Fruit fly (Drosophila melanogaster) whole organism, embryonic: ENCODE results near the gene ovm.
A peak's percentile ranks its signal among the peaks of the same experiment; 100 is the strongest.

Experiments used
- CG10274 ChIP-seq: fragments of 200-800 bp; sonication (Bioruptor generic); optimal IDR thresholded peaks from 3 replicates; lab custom pipeline; 2017; ENCODE audit warnings: missing biosample characterization, mild to moderate bottlenecking, missing genetic modification characterization
- CG11093 ChIP-seq: fragments of 200-800 bp; sonication (Bioruptor generic); IDR thresholded peaks from 3 replicates; pipeline ENCODE4 v1.3.6; 2022; ENCODE audit warnings: missing biosample characterization, missing genetic modification characterization
- CG11504 ChIP-seq: fragments of 200-800 bp; sonication (Bioruptor generic); optimal IDR thresholded peaks from 3 replicates; lab custom pipeline; 2019; ENCODE audit warnings: missing biosample characterization, mild to moderate bottlenecking, missing genetic modification characterization, moderate library complexity
- CG14965 ChIP-seq: fragments of 200-800 bp; sonication (Bioruptor generic); optimal IDR thresholded peaks from 2 replicates; lab custom pipeline; 2016; ENCODE audit warnings: missing biosample characterization, missing genetic modification characterization, borderline replicate concordance
- CG1603 ChIP-seq: fragments of 200-800 bp; sonication (Bioruptor generic); optimal IDR thresholded peaks from 2 replicates; lab custom pipeline; 2019; ENCODE audit warnings: missing biosample characterization, mild to moderate bottlenecking, missing genetic modification characterization, moderate library complexity
- CG16779 ChIP-seq: fragments of 200-800 bp; sonication (Bioruptor generic); IDR thresholded peaks from 2 replicates; pipeline ENCODE4 v1.3.6; 2022; ENCODE audit warnings: missing biosample characterization, missing genetic modification characterization
- CG17829 ChIP-seq: fragments of 200-800 bp; optimal IDR thresholded peaks from 2 replicates; lab custom pipeline; 2019; ENCODE audit warnings: missing biosample characterization, mild to moderate bottlenecking, missing genetic modification characterization, moderate library complexity
- CG18599 ChIP-seq: fragments of 200-800 bp; sonication (Bioruptor generic); optimal IDR thresholded peaks from 3 replicates; lab custom pipeline; 2017; ENCODE audit warnings: missing biosample characterization, missing genetic modification characterization, mild to moderate bottlenecking, moderate library complexity, missing genetic modification reagents
- CG2199 ChIP-seq: fragments of 200-800 bp; sonication (Bioruptor generic); IDR thresholded peaks from 3 replicates; pipeline ENCODE4 v1.3.6; 2022; ENCODE audit warnings: missing biosample characterization, missing genetic modification characterization
- CG31365 ChIP-seq: fragments of 200-800 bp; sonication (Bioruptor generic); optimal IDR thresholded peaks from 2 replicates; lab custom pipeline; 2018; ENCODE audit warnings: missing biosample characterization, mild to moderate bottlenecking, missing genetic modification characterization
- CG31441 ChIP-seq: fragments of 200-800 bp; sonication (Bioruptor generic); IDR thresholded peaks from 2 replicates; pipeline ENCODE4 v1.3.6; 2022; ENCODE audit warnings: missing biosample characterization, missing genetic modification characterization
- CG3847 ChIP-seq: fragments of 200-800 bp; sonication (Bioruptor generic); IDR thresholded peaks from 2 replicates; pipeline ENCODE4 v1.3.6; 2022; ENCODE audit warnings: missing biosample characterization, missing genetic modification characterization
- CG4282 ChIP-seq: fragments of 200-800 bp; sonication (Bioruptor generic); optimal IDR thresholded peaks from 2 replicates; lab custom pipeline; 2016; ENCODE audit warnings: missing biosample characterization, missing genetic modification characterization
- CG4360 ChIP-seq: fragments of 200-800 bp; sonication (Bioruptor generic); IDR thresholded peaks from 2 replicates; pipeline ENCODE4 v1.3.6; 2022; ENCODE audit warnings: missing biosample characterization, missing genetic modification characterization
- CG6175 ChIP-seq: fragments of 200-800 bp; sonication (Bioruptor generic); IDR thresholded peaks from 3 replicates; pipeline ENCODE4 v1.3.6; 2022; ENCODE audit warnings: missing biosample characterization, missing genetic modification characterization
- CG7271 ChIP-seq: fragments of 200-800 bp; sonication (Bioruptor generic); optimal IDR thresholded peaks from 2 replicates; lab custom pipeline; 2018; ENCODE audit warnings: missing biosample characterization, mild to moderate bottlenecking, missing genetic modification characterization, moderate library complexity
- CHES-1-like ChIP-seq: fragments of 200-800 bp; sonication (Bioruptor generic); optimal IDR thresholded peaks from 2 replicates; lab custom pipeline; 2016; ENCODE audit warnings: missing biosample characterization, missing genetic modification characterization
- CTCF ChIP-seq: fragments of 200-800 bp; sonication (Bioruptor generic); optimal IDR thresholded peaks from 2 replicates; lab custom pipeline; 2017; ENCODE audit warnings: missing biosample characterization, mild to moderate bottlenecking, missing genetic modification characterization, moderate library complexity
- D19B ChIP-seq: fragments of 200-800 bp; sonication (Bioruptor generic); optimal IDR thresholded peaks from 2 replicates; lab custom pipeline; 2017; ENCODE audit warnings: missing biosample characterization, mild to moderate bottlenecking, missing genetic modification characterization
- Dip3 ChIP-seq: fragments of 200-800 bp; sonication (Bioruptor generic); optimal IDR thresholded peaks from 3 replicates; lab custom pipeline; 2016; ENCODE audit warnings: missing biosample characterization, missing genetic modification characterization
- Dll ChIP-seq: fragments of 200-800 bp; sonication (Bioruptor generic); IDR thresholded peaks from 4 replicates; pipeline ENCODE4 v1.3.6; 2022; ENCODE audit warnings: missing biosample characterization, missing genetic modification characterization; ENCODE audit not compliant: partially characterized antibody
- E2f2 ChIP-seq: fragments of 200-800 bp; sonication (Bioruptor generic); IDR thresholded peaks from 2 replicates; pipeline ENCODE4 v1.3.6; 2022; ENCODE audit warnings: missing biosample characterization, missing genetic modification characterization
- Gsc ChIP-seq: fragments of 200-800 bp; sonication (Bioruptor generic); IDR thresholded peaks from 2 replicates; pipeline ENCODE4 v1.3.6; 2022; ENCODE audit warnings: missing biosample characterization, missing genetic modification characterization
- HLH3B ChIP-seq: fragments of 200-800 bp; sonication (Bioruptor generic); IDR thresholded peaks from 2 replicates; pipeline ENCODE4 v1.3.6; 2022; ENCODE audit warnings: missing biosample characterization, missing genetic modification characterization
- Hr78 ChIP-seq, 2 experiments: fragments of 200-800 bp in 1 of 2; fragments of >200 bp in 1 of 2; sonication (Bioruptor generic) in 1 of 2; optimal IDR thresholded peaks; 2 replicates each; lab custom pipeline; 2017 to 2019; ENCODE audit warnings: missing biosample characterization in 2 of 2, missing genetic modification characterization in 2 of 2, mild to moderate bottlenecking in 1 of 2, moderate library complexity in 1 of 2
- Opbp ChIP-seq: fragments of 200-800 bp; sonication (Bioruptor generic); IDR thresholded peaks from 3 replicates; pipeline ENCODE4 v1.3.6; 2022; ENCODE audit warnings: missing biosample characterization, missing genetic modification characterization; ENCODE audit not compliant: partially characterized antibody
- abd-A ChIP-seq: fragments of 200-800 bp; sonication (Bioruptor generic); optimal IDR thresholded peaks from 3 replicates; lab custom pipeline; 2019; ENCODE audit warnings: missing biosample characterization, mild to moderate bottlenecking, missing genetic modification characterization, moderate library complexity
- ase ChIP-seq: fragments of 200-800 bp; sonication (Bioruptor generic); IDR thresholded peaks from 3 replicates; pipeline ENCODE4 v1.3.6; 2022; ENCODE audit warnings: missing biosample characterization, missing genetic modification characterization
- bsh ChIP-seq, 2 experiments: fragments of 200-800 bp; sonication (Bioruptor generic); optimal IDR thresholded peaks; 2 replicates each; lab custom pipeline; 2017 to 2018; ENCODE audit warnings: mild to moderate bottlenecking in 2 of 2, missing biosample characterization in 2 of 2, missing genetic modification characterization in 2 of 2, moderate library complexity in 1 of 2
- chif ChIP-seq, 2 experiments: fragments of 200-800 bp; sonication (Bioruptor generic); optimal IDR thresholded peaks; 3 replicates each; lab custom pipeline; 2016; ENCODE audit warnings: missing biosample characterization in 2 of 2, missing genetic modification characterization in 2 of 2
- disco-r ChIP-seq: fragments of 200-800 bp; sonication (Bioruptor generic); optimal IDR thresholded peaks from 2 replicates; lab custom pipeline; 2016; ENCODE audit warnings: missing biosample characterization, missing genetic modification characterization
- dmrt99B ChIP-seq: fragments of 200-800 bp; sonication (Bioruptor generic); optimal IDR thresholded peaks from 2 replicates; lab custom pipeline; 2018; ENCODE audit warnings: missing biosample characterization, mild to moderate bottlenecking, missing genetic modification characterization, moderate library complexity
- ewg ChIP-seq: fragments of 200-800 bp; sonication (Bioruptor generic); optimal IDR thresholded peaks from 3 replicates; lab custom pipeline; 2017; ENCODE audit warnings: mild to moderate bottlenecking, missing biosample characterization, missing genetic modification reagents, missing genetic modification characterization
- fd64A ChIP-seq: fragments of 200-800 bp; sonication (Bioruptor generic); optimal IDR thresholded peaks from 3 replicates; lab custom pipeline; 2018; ENCODE audit warnings: missing biosample characterization, mild to moderate bottlenecking, missing genetic modification characterization
- jumu ChIP-seq: fragments of 200-800 bp; sonication (Bioruptor generic); optimal IDR thresholded peaks from 3 replicates; lab custom pipeline; 2016; ENCODE audit warnings: missing biosample characterization, missing genetic modification characterization
- lov ChIP-seq, 2 experiments: fragments of 200-800 bp in 1 of 2; fragments of >200 bp in 1 of 2; sonication (Bioruptor generic) in 1 of 2; IDR thresholded peaks in 1 of 2; optimal IDR thresholded peaks in 1 of 2; 2 replicates in 1 of 2; 3 replicates in 1 of 2; pipeline versions ENCODE4 v1.3.6 to Lab custom; 2017 to 2022; ENCODE audit warnings: missing biosample characterization in 1 of 2, missing genetic modification characterization in 1 of 2
- nerfin-1 ChIP-seq: fragments of 200-800 bp; sonication (Bioruptor generic); optimal IDR thresholded peaks from 3 replicates; lab custom pipeline; 2019; ENCODE audit warnings: missing biosample characterization, mild to moderate bottlenecking, missing genetic modification characterization, moderate library complexity
- onecut ChIP-seq: fragments of 200-800 bp; sonication (Bioruptor generic); IDR thresholded peaks from 2 replicates; pipeline ENCODE4 v1.3.6; 2022; ENCODE audit warnings: missing biosample characterization, missing genetic modification characterization
- pan ChIP-seq, 4 experiments: fragments of >200 bp in 3 of 4; fragments of 200-800 bp in 1 of 4; sonication (Bioruptor generic) in 1 of 4; optimal IDR thresholded peaks in 3 of 4; IDR thresholded peaks in 1 of 4; 2 replicates each; pipeline versions ENCODE4 v1.3.6 to Lab custom; 2017 to 2022; ENCODE audit warnings: missing biosample characterization in 2 of 4, missing genetic modification characterization in 2 of 4, mixed read lengths in 1 of 4
- pb ChIP-seq: fragments of 200-800 bp; sonication (Bioruptor generic); optimal IDR thresholded peaks from 3 replicates; lab custom pipeline; 2016; ENCODE audit warnings: missing biosample characterization, missing genetic modification characterization
- scrt ChIP-seq: fragments of 200-800 bp; sonication (Bioruptor generic); optimal IDR thresholded peaks from 2 replicates; lab custom pipeline; 2018; ENCODE audit warnings: missing biosample characterization, mild to moderate bottlenecking, missing genetic modification characterization, moderate library complexity
- seq ChIP-seq: fragments of 200-800 bp; sonication (Bioruptor generic); IDR thresholded peaks from 2 replicates; pipeline ENCODE4 v1.3.6; 2022; ENCODE audit warnings: missing biosample characterization, missing genetic modification characterization
- usp ChIP-seq: fragments of >200 bp; optimal IDR thresholded peaks from 2 replicates; lab custom pipeline; 2017; ENCODE audit warnings: missing biosample characterization, missing genetic modification characterization
- zen2 ChIP-seq: fragments of 200-800 bp; sonication (Bioruptor generic); IDR thresholded peaks from 3 replicates; pipeline ENCODE4 v1.3.6; 2022; ENCODE audit warnings: missing biosample characterization, missing genetic modification characterization; ENCODE audit not compliant: partially characterized antibody

The ovm gene

DNA sequence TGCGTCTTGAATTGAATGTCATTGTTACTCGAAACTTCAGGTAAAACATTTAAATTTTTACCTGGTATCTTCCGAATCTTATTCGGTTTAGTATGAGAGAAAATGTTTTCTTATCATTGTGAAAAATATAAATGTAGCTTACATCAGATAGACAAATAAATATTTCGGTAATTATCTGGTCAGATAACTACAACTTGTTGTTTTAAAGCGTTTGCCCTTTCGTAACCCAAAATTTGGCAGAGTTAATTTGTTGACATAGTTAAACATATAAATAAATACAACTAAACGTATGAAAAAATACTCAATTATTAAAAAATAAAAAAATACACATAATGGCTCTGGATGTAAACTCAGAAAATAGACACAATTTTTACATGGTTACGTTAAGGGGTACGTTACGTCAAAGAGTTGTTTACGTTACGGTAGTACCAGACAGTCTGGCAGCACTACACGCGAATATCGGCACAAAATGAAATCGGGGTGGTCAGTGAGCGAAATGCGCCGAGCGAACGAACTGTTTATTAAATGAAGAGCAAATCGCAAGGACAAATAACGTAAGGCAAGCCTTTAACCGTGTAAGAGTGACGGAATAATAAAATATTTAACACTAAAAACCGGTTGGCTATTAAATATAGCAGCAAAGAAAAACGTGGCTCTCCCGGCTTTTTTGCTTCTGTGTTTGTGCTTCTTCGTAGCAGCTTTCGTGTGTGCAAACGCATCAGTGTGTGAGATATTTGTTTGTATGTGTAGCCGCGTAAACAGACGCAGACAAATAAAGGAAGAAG, 41.8 kb upstream of the ovm start (continued):
- TF ChIP-seq Gsc (no peak), ase (GFP tag; lab: Robert Waterston, UW) (no peak), CG11093 (no peak), Dip3 (GFP tag; lab: Kevin White, UChicago) (no peak), CG7271 (tag; lab: Kevin White, UChicago) (no peak), jumu (GFP tag; lab: Kevin White, UChicago) (no peak), E2f2 (GFP tag; lab: Robert Waterston, UW) (no peak), pb (GFP tag; lab: Kevin White, UChicago) (no peak), CG31441 (GFP tag; lab: Robert Waterston, UW) (no peak), zen2 (GFP tag; lab: Robert Waterston, UW) (no peak; the same call in 2 of the 3 replicates), chif (GFP tag; optimal IDR thresholded peaks at IDR 0.05; lab: Kevin White, UChicago) (no peak), usp (GFP tag; lab: Kevin White, UChicago) (no peak), CG16779 (GFP tag; lab: Robert Waterston, UW) (no peak), fd64A (GFP tag; lab: Kevin White, UChicago) (no peak), seq (GFP tag; lab: Robert Waterston, UW) (no peak), Opbp (GFP tag; lab: Robert Waterston, UW) (no peak; the same call in 1 of the 3 replicates), disco-r (GFP tag; lab: Kevin White, UChicago) (no peak), CG31365 (tag; lab: Kevin White, UChicago) (no peak), CHES-1-like (GFP tag; lab: Kevin White, UChicago) (peak; percentile 40), CG1603 (tag; lab: Kevin White, UChicago) (no peak), HLH3B (GFP tag; lab: Robert Waterston, UW) (no peak), CG17829 (no peak), CG18599 (GFP tag; lab: Kevin White, UChicago) (peak; percentile 2), Hr78 (GFP tag; optimal IDR thresholded peaks at IDR 0.05; lab: Kevin White, UChicago) (no peak), CG6175 (no peak), dmrt99B (no peak), lov (optimal IDR thresholded peaks at IDR 0.05; lab: Kevin White, UChicago) (no peak), lov (GFP tag; IDR thresholded peaks at IDR 0.05; lab: Robert Waterston, UW) (no peak), CG3847 (GFP tag; lab: Robert Waterston, UW) (no peak), pan (optimal IDR thresholded peaks at IDR 0.05; lab: Kevin White, UChicago) (no peak), pan (GFP tag; optimal IDR thresholded peaks at IDR 0.05 in 1 of 2, IDR thresholded peaks at IDR 0.05 in 1 of 2) (no peak), CTCF (GFP tag; lab: Kevin White, UChicago) (peak; percentile 43), Dll (GFP tag; lab: Robert Waterston, UW) (peak; percentile 53; the same call in 3 of the 4 replicates), bsh (GFP tag; optimal IDR thresholded peaks at IDR 0.05; lab: Kevin White, UChicago) (no peak), CG14965 (GFP tag; lab: Kevin White, UChicago) (no peak)

dm6 chr2L:181020-181419, 40.2 kb upstream of the ovm start:
- TF ChIP-seq abd-A (tag; lab: Kevin White, UChicago) (peak; percentile 84), CG10274 (GFP tag; lab: Kevin White, UChicago) (no peak), ewg (GFP tag; lab: Kevin White, UChicago) (peak; percentile 51), CG4360 (0 out of 2 replicates have a peak, but pooled peaks have one; percentile 36), onecut (GFP tag; lab: Robert Waterston, UW) (peak; percentile 83), nerfin-1 (tag; lab: Kevin White, UChicago) (peak; percentile 3), scrt (peak; percentile 86), CG2199 (GFP tag; lab: Robert Waterston, UW) (0 out of 3 replicates have a peak, but pooled peaks have one; percentile 27), CG11504 (peak; percentile 94), D19B (GFP tag; lab: Kevin White, UChicago) (no peak), CG4282 (GFP tag; lab: Kevin White, UChicago) (no peak)
